Fruit fly (Drosophila melanogaster) whole organism, embryonic: ENCODE results near the gene CG17717.

Experiments
- B-H2 ChIP-seq: fragments of 200-800 bp; sonication (Bioruptor generic); optimal IDR thresholded peaks from 2 replicates; lab custom pipeline; 2018; ENCODE audit warnings: missing biosample characterization, mild to moderate bottlenecking, missing genetic modification characterization
- CG10959 ChIP-seq: fragments of 200-800 bp; sonication (Bioruptor generic); IDR thresholded peaks from 2 replicates; pipeline ENCODE4 v1.3.6; 2022; ENCODE audit warnings: missing biosample characterization, missing genetic modification characterization
- CG11695 ChIP-seq: fragments of 200-800 bp; sonication (Bioruptor generic); IDR thresholded peaks from 3 replicates; pipeline ENCODE4 v1.3.6; 2022; ENCODE audit warnings: missing biosample characterization, missing genetic modification characterization
- CG11723 ChIP-seq: fragments of 200-800 bp; sonication (Bioruptor generic); optimal IDR thresholded peaks from 2 replicates; lab custom pipeline; 2017; ENCODE audit warnings: missing biosample characterization, mild to moderate bottlenecking, missing genetic modification characterization
- CG13296 ChIP-seq: fragments of 200-800 bp; sonication (Bioruptor generic); optimal IDR thresholded peaks from 3 replicates; lab custom pipeline; 2018; ENCODE audit warnings: missing biosample characterization, mild to moderate bottlenecking, missing genetic modification characterization
- CG14667 ChIP-seq: fragments of 200-800 bp; sonication (Bioruptor generic); IDR thresholded peaks from 2 replicates; pipeline ENCODE4 v1.3.6; 2022; ENCODE audit warnings: missing biosample characterization, missing genetic modification characterization
- CG1529 ChIP-seq: fragments of 200-800 bp; sonication (Bioruptor generic); optimal IDR thresholded peaks from 3 replicates; lab custom pipeline; 2018; ENCODE audit warnings: missing biosample characterization, missing genetic modification characterization
- CG1603 ChIP-seq: fragments of 200-800 bp; sonication (Bioruptor generic); optimal IDR thresholded peaks from 2 replicates; lab custom pipeline; 2019; ENCODE audit warnings: missing biosample characterization, mild to moderate bottlenecking, missing genetic modification characterization, moderate library complexity
- CG16813 ChIP-seq: fragments of 200-800 bp; sonication (Bioruptor generic); IDR thresholded peaks from 3 replicates; pipeline ENCODE4 v1.3.6; 2022; ENCODE audit warnings: missing biosample characterization, missing genetic modification characterization; ENCODE audit not compliant: partially characterized antibody
- CG16815 ChIP-seq: fragments of 200-800 bp; sonication (Bioruptor generic); optimal IDR thresholded peaks from 3 replicates; lab custom pipeline; 2017; ENCODE audit warnings: missing biosample characterization, mild to moderate bottlenecking, missing genetic modification characterization
- CG17328 ChIP-seq: fragments of 200-800 bp; sonication (Bioruptor generic); IDR thresholded peaks from 2 replicates; pipeline ENCODE4 v1.3.6; 2022; ENCODE audit warnings: missing biosample characterization, missing genetic modification characterization
- CG17568 ChIP-seq: fragments of 200-800 bp; sonication (Bioruptor generic); optimal IDR thresholded peaks from 2 replicates; lab custom pipeline; 2018; ENCODE audit warnings: missing biosample characterization, mild to moderate bottlenecking, missing genetic modification characterization, moderate library complexity
- CG1792 ChIP-seq: fragments of 200-800 bp; sonication (Bioruptor generic); optimal IDR thresholded peaks from 2 replicates; lab custom pipeline; 2016; ENCODE audit warnings: missing biosample characterization, missing genetic modification characterization
- CG18599 ChIP-seq: fragments of 200-800 bp; sonication (Bioruptor generic); optimal IDR thresholded peaks from 3 replicates; lab custom pipeline; 2017; ENCODE audit warnings: missing biosample characterization, missing genetic modification characterization, mild to moderate bottlenecking, moderate library complexity, missing genetic modification reagents
- CG2712 ChIP-seq: fragments of 200-800 bp; optimal IDR thresholded peaks from 3 replicates; lab custom pipeline; 2019; ENCODE audit warnings: missing biosample characterization, mild to moderate bottlenecking, missing genetic modification characterization, moderate library complexity
- CG31224 ChIP-seq: fragments of 200-800 bp; sonication (Bioruptor generic); IDR thresholded peaks from 2 replicates; pipeline ENCODE4 v1.3.6; 2022; ENCODE audit warnings: missing biosample characterization, missing genetic modification characterization
- CG33557 ChIP-seq: fragments of 200-800 bp; sonication (Bioruptor generic); optimal IDR thresholded peaks from 2 replicates; lab custom pipeline; 2019; ENCODE audit warnings: missing biosample characterization, mild to moderate bottlenecking, missing genetic modification characterization, moderate library complexity
- CG4730 ChIP-seq: fragments of 200-800 bp; sonication (Bioruptor generic); IDR thresholded peaks from 2 replicates; pipeline ENCODE4 v1.3.6; 2022; ENCODE audit warnings: missing biosample characterization, missing genetic modification characterization
- CG5245 ChIP-seq: fragments of 200-800 bp; sonication (Bioruptor generic); optimal IDR thresholded peaks from 3 replicates; lab custom pipeline; 2016; ENCODE audit warnings: missing biosample characterization, missing genetic modification characterization
- CG6254 ChIP-seq: fragments of 200-800 bp; sonication (Bioruptor generic); optimal IDR thresholded peaks from 3 replicates; lab custom pipeline; 2017; ENCODE audit warnings: mild to moderate bottlenecking, missing biosample characterization, missing genetic modification reagents, missing genetic modification characterization
- CG6654 ChIP-seq: fragments of 200-800 bp; sonication (Bioruptor generic); optimal IDR thresholded peaks from 2 replicates; lab custom pipeline; 2017; ENCODE audit warnings: missing biosample characterization, mild to moderate bottlenecking, missing genetic modification characterization
- CG7357 ChIP-seq: fragments of 200-800 bp; sonication (Bioruptor generic); IDR thresholded peaks from 3 replicates; pipeline ENCODE4 v1.3.6; 2022; ENCODE audit warnings: missing biosample characterization, missing genetic modification characterization
- CG9215 ChIP-seq: fragments of 200-800 bp; sonication (Bioruptor generic); IDR thresholded peaks from 2 replicates; pipeline ENCODE4 v1.3.6; 2022; ENCODE audit warnings: missing biosample characterization, missing genetic modification characterization
- CrebB ChIP-seq: fragments of 200-800 bp; sonication (Bioruptor generic); optimal IDR thresholded peaks from 3 replicates; lab custom pipeline; 2018; ENCODE audit warnings: missing biosample characterization, mild to moderate bottlenecking, missing genetic modification characterization
- D19A ChIP-seq: fragments of 200-800 bp; optimal IDR thresholded peaks from 3 replicates; lab custom pipeline; 2019; ENCODE audit warnings: missing biosample characterization, mild to moderate bottlenecking, missing genetic modification characterization, moderate library complexity
- Dip3 ChIP-seq: fragments of 200-800 bp; sonication (Bioruptor generic); optimal IDR thresholded peaks from 3 replicates; lab custom pipeline; 2016; ENCODE audit warnings: missing biosample characterization, missing genetic modification characterization
- Fer2 ChIP-seq: fragments of 200-800 bp; sonication (Bioruptor generic); optimal IDR thresholded peaks from 2 replicates; lab custom pipeline; 2018; ENCODE audit warnings: missing biosample characterization, mild to moderate bottlenecking, missing genetic modification characterization, moderate library complexity
- Hmx ChIP-seq: fragments of 200-800 bp; sonication (Bioruptor generic); optimal IDR thresholded peaks from 2 replicates; lab custom pipeline; 2016; ENCODE audit warnings: missing biosample characterization, missing genetic modification characterization
- Hr3 ChIP-seq: fragments of 200-800 bp; sonication (Bioruptor generic); optimal IDR thresholded peaks from 3 replicates; lab custom pipeline; 2016; ENCODE audit warnings: missing biosample characterization, missing genetic modification characterization
- Hsf ChIP-seq: fragments of 200-800 bp; sonication (Bioruptor generic); optimal IDR thresholded peaks from 3 replicates; lab custom pipeline; 2016; ENCODE audit warnings: missing biosample characterization, missing genetic modification characterization
- Mes4 ChIP-seq: fragments of 200-800 bp; sonication (Bioruptor generic); optimal IDR thresholded peaks from 2 replicates; lab custom pipeline; 2016; ENCODE audit warnings: missing biosample characterization, missing genetic modification characterization
- NC2α ChIP-seq: fragments of 200-800 bp; sonication (Bioruptor generic); optimal IDR thresholded peaks from 2 replicates; lab custom pipeline; 2016; ENCODE audit warnings: missing biosample characterization, missing genetic modification characterization
- Rx ChIP-seq: fragments of 200-800 bp; sonication (Bioruptor generic); IDR thresholded peaks from 2 replicates; pipeline ENCODE4 v1.3.6; 2022; ENCODE audit warnings: missing biosample characterization, missing genetic modification characterization
- Sin3A ChIP-seq: fragments of >200 bp; optimal IDR thresholded peaks from 2 replicates; lab custom pipeline; 2018
- Sox102F ChIP-seq: fragments of 200-800 bp; sonication (Bioruptor generic); optimal IDR thresholded peaks from 2 replicates; lab custom pipeline; 2018; ENCODE audit warnings: missing biosample characterization, mild to moderate bottlenecking, missing genetic modification characterization, moderate library complexity
- Sry-δ ChIP-seq: fragments of 200-800 bp; sonication (Bioruptor generic); optimal IDR thresholded peaks from 2 replicates; lab custom pipeline; 2016; ENCODE audit warnings: missing biosample characterization, missing genetic modification characterization
- Xbp1 ChIP-seq: fragments of 200-800 bp; sonication (Bioruptor generic); optimal IDR thresholded peaks from 3 replicates; lab custom pipeline; 2016; ENCODE audit warnings: missing biosample characterization, mild to moderate bottlenecking, missing genetic modification characterization
- ac ChIP-seq: fragments of 200-800 bp; sonication (Bioruptor generic); optimal IDR thresholded peaks from 3 replicates; lab custom pipeline; 2017; ENCODE audit warnings: missing biosample characterization, mild to moderate bottlenecking, missing genetic modification characterization
- bbx ChIP-seq: fragments of 200-800 bp; sonication (Bioruptor generic); IDR thresholded peaks from 2 replicates; pipeline ENCODE4 v1.3.6; 2022; ENCODE audit warnings: missing biosample characterization, missing genetic modification characterization; ENCODE audit not compliant: partially characterized antibody
- cad ChIP-seq: fragments of >200 bp; optimal IDR thresholded peaks from 2 replicates; lab custom pipeline; 2017; ENCODE audit warnings: missing biosample characterization, missing genetic modification characterization
- dmrt11E ChIP-seq: fragments of 200-800 bp; sonication (Bioruptor generic); optimal IDR thresholded peaks from 3 replicates; lab custom pipeline; 2018; ENCODE audit warnings: missing biosample characterization, mild to moderate bottlenecking, missing genetic modification characterization, moderate library complexity
- exex ChIP-seq: fragments of 200-800 bp; sonication (Bioruptor generic); optimal IDR thresholded peaks from 4 replicates; lab custom pipeline; 2018; ENCODE audit warnings: missing biosample characterization, mild to moderate bottlenecking, missing genetic modification characterization, moderate library complexity
- fru ChIP-seq: fragments of >200 bp; optimal IDR thresholded peaks from 2 replicates; lab custom pipeline; 2017
- gt ChIP-seq: fragments of 200-800 bp; sonication (Bioruptor generic); IDR thresholded peaks from 2 replicates; pipeline ENCODE4 v1.3.6; 2022; ENCODE audit warnings: missing biosample characterization, missing genetic modification characterization
- ind ChIP-seq: fragments of 200-800 bp; sonication (Bioruptor generic); optimal IDR thresholded peaks from 3 replicates; lab custom pipeline; 2016; ENCODE audit warnings: missing biosample characterization, missing genetic modification characterization
- lab ChIP-seq: fragments of 200-800 bp; sonication (Bioruptor generic); optimal IDR thresholded peaks from 3 replicates; lab custom pipeline; 2017; ENCODE audit warnings: missing biosample characterization, missing genetic modification characterization, mild to moderate bottlenecking, moderate library complexity, missing genetic modification reagents
- mirr ChIP-seq: fragments of 200-800 bp; sonication (Bioruptor generic); optimal IDR thresholded peaks from 3 replicates; lab custom pipeline; 2018; ENCODE audit warnings: missing biosample characterization, mild to moderate bottlenecking, missing genetic modification characterization
- nerfin-1 ChIP-seq: fragments of 200-800 bp; sonication (Bioruptor generic); optimal IDR thresholded peaks from 3 replicates; lab custom pipeline; 2019; ENCODE audit warnings: missing biosample characterization, mild to moderate bottlenecking, missing genetic modification characterization, moderate library complexity
- otp ChIP-seq: fragments of 200-800 bp; sonication (Bioruptor generic); IDR thresholded peaks from 3 replicates; pipeline ENCODE4, ENCODE4 v1.3.6; 2022; ENCODE audit warnings: missing biosample characterization, missing genetic modification characterization
- row ChIP-seq: fragments of 200-800 bp; sonication (Bioruptor generic); IDR thresholded peaks from 3 replicates; pipeline ENCODE4 v1.3.6; 2022; ENCODE audit warnings: missing biosample characterization, missing genetic modification characterization
- sens ChIP-seq: fragments of 200-800 bp; sonication (Bioruptor generic); peaks from one replicate; lab custom pipeline; 2016; ENCODE audit warnings: missing biosample characterization, missing genetic modification characterization
- twi ChIP-seq: fragments of 200-800 bp; optimal IDR thresholded peaks from 2 replicates; lab custom pipeline; 2019; ENCODE audit warnings: missing biosample characterization, mild to moderate bottlenecking, missing genetic modification characterization, moderate library complexity

Gene CG17717

dm6 chrX:6621566-6622006, 32.5 kb downstream of the CG17717 start (continued):
- TF ChIP-seq CrebB (tag; lab: Kevin White, UChicago): no peak
- TF ChIP-seq Sin3A (lab: Kevin White, UChicago): no peak
- peak; percentile 34 for TF ChIP-seq ind (GFP tag; lab: Kevin White, UChicago)
- no peak for TF ChIP-seq Mes4 (GFP tag; lab: Kevin White, UChicago)
- TF ChIP-seq CG11695 (GFP tag; lab: Robert Waterston, UW): peak; percentile 48; the same call in 1 of the 3 replicates
- TF ChIP-seq CG17328: peak; percentile 48; the same call in 1 of the 2 replicates
- peak; percentile 44 for TF ChIP-seq CG6254 (GFP tag; lab: Kevin White, UChicago)
- TF ChIP-seq fru (lab: Kevin White, UChicago): no peak
- no peak for TF ChIP-seq nerfin-1 (tag; lab: Kevin White, UChicago)
- TF ChIP-seq mirr: no peak
- TF ChIP-seq cad (GFP tag; lab: Kevin White, UChicago): no peak
- peak; percentile 41 for TF ChIP-seq D19A (tag; lab: Kevin White, UChicago)
- TF ChIP-seq CG6654 (GFP tag; lab: Kevin White, UChicago): no peak
- peak; percentile 39; the same call in 1 of the 2 replicates for TF ChIP-seq CG31224 (GFP tag; lab: Robert Waterston, UW)
- TF ChIP-seq Hsf: peak; percentile 35
- TF ChIP-seq exex: no peak
- TF ChIP-seq otp (GFP tag; lab: Robert Waterston, UW): peak; percentile 65; the same call in 1 of the 3 replicates
- no peak for TF ChIP-seq Sry-δ (GFP tag; lab: Kevin White, UChicago)
- TF ChIP-seq CG14667 (GFP tag; lab: Robert Waterston, UW): peak; percentile 46; the same call in 1 of the 2 replicates
- peak; percentile 45; the same call in 1 of the 2 replicates for TF ChIP-seq CG10959 (GFP tag; lab: Robert Waterston, UW)
- TF ChIP-seq Hr3 (GFP tag; lab: Kevin White, UChicago): peak; percentile 26
- peak; percentile 44 for TF ChIP-seq lab (GFP tag; lab: Kevin White, UChicago)
- no peak for TF ChIP-seq NC2α
- no peak for TF ChIP-seq CG11723 (GFP tag; lab: Kevin White, UChicago)
- no peak for TF ChIP-seq B-H2
- no peak for TF ChIP-seq CG16815 (GFP tag; lab: Kevin White, UChicago)
- peak; percentile 9 for TF ChIP-seq CG33557 (GFP tag; lab: Kevin White, UChicago)
- TF ChIP-seq Xbp1: peak; percentile 22
- peak; percentile 49; the same call in 1 of the 3 replicates for TF ChIP-seq CG7357 (GFP tag; lab: Robert Waterston, UW)
- TF ChIP-seq Hmx (GFP tag; lab: Kevin White, UChicago): no peak
- TF ChIP-seq CG5245: peak; percentile 45
- TF ChIP-seq CG1792 (GFP tag; lab: Kevin White, UChicago): no peak
- no peak for TF ChIP-seq ac
- peak; percentile 30; the same call in 1 of the 2 replicates for TF ChIP-seq CG4730 (GFP tag; lab: Robert Waterston, UW)
- TF ChIP-seq bbx (GFP tag; lab: Robert Waterston, UW): no peak
- peak; percentile 18 for TF ChIP-seq Sox102F (GFP tag; lab: Kevin White, UChicago)
- no peak for TF ChIP-seq CG1529
- peak; percentile 10 for TF ChIP-seq Dip3 (GFP tag; lab: Kevin White, UChicago)
- TF ChIP-seq twi (tag; lab: Kevin White, UChicago): no peak
- no peak for TF ChIP-seq gt
- no peak for TF ChIP-seq CG16813
- peak; percentile 72 for TF ChIP-seq CG2712 (tag; lab: Kevin White, UChicago)
- no peak for TF ChIP-seq Fer2 (tag; lab: Kevin White, UChicago)
- peak; percentile 56 for TF ChIP-seq row
- TF ChIP-seq Rx (GFP tag; lab: Robert Waterston, UW): peak; percentile 25; the same call in 1 of the 2 replicates
- no peak for TF ChIP-seq CG13296 (GFP tag; lab: Kevin White, UChicago)
- TF ChIP-seq CG18599 (GFP tag; lab: Kevin White, UChicago): peak; percentile 61
- peak; percentile 57 for TF ChIP-seq dmrt11E (tag; lab: Kevin White, UChicago)
- no peak for TF ChIP-seq CG17568 (GFP tag; lab: Kevin White, UChicago)
- peak; percentile 42 for TF ChIP-seq CG1603 (tag; lab: Kevin White, UChicago)
- peak; percentile 93 for TF ChIP-seq sens (GFP tag; lab: Kevin White, UChicago)
- TF ChIP-seq CG9215 (GFP tag; lab: Robert Waterston, UW): peak; percentile 52; the same call in 1 of the 2 replicates
